Worm (Caenorhabditis elegans) whole organism, L3 larva: Measurements from ENCODE around the gene K12H6.7.

Experiments
- ceh-82 ChIP-seq: fragments of 150-350 bp; optimal IDR thresholded peaks from 2 replicates; lab custom pipeline; 2014; ENCODE audit warnings: missing biosample characterization, missing genetic modification characterization
- elt-1 ChIP-seq: fragments of 150-350 bp; optimal IDR thresholded peaks from 2 replicates; lab custom pipeline; 2014; ENCODE audit warnings: missing biosample characterization, missing genetic modification characterization
- elt-3 ChIP-seq, 3 experiments: fragments of 150-350 bp in 1 of 3; sonication (generic microtip) in 2 of 3; optimal IDR thresholded peaks; 2 replicates in 2 of 3; 4 replicates in 1 of 3; lab custom pipeline; 2014 to 2017; ENCODE audit warnings: missing biosample characterization in 3 of 3, missing genetic modification characterization in 3 of 3
- lin-15B ChIP-seq: fragments of 150-350 bp; optimal IDR thresholded peaks from 2 replicates; lab custom pipeline; 2014; ENCODE audit warnings: missing biosample characterization, missing genetic modification characterization
- nhr-12 ChIP-seq: fragments of 150-350 bp; optimal IDR thresholded peaks from 2 replicates; lab custom pipeline; 2014; ENCODE audit warnings: missing biosample characterization, missing genetic modification characterization
- nhr-237 ChIP-seq: fragments of 150-350 bp; optimal IDR thresholded peaks from 2 replicates; lab custom pipeline; 2014; ENCODE audit warnings: missing biosample characterization, missing genetic modification characterization
- nhr-28 ChIP-seq: fragments of 150-350 bp; optimal IDR thresholded peaks from 2 replicates; lab custom pipeline; 2014; ENCODE audit warnings: missing biosample characterization, missing genetic modification characterization
- nhr-77 ChIP-seq: fragments of 150-350 bp; optimal IDR thresholded peaks from 2 replicates; lab custom pipeline; 2014; ENCODE audit warnings: missing biosample characterization, missing genetic modification characterization
- sea-2 ChIP-seq: fragments of 150-350 bp; sonication (generic microtip); optimal IDR thresholded peaks from 4 replicates; lab custom pipeline; 2014; ENCODE audit warnings: missing biosample characterization, missing genetic modification reagents, missing genetic modification characterization
- skn-1 ChIP-seq: fragments of 150-350 bp; optimal IDR thresholded peaks from 2 replicates; lab custom pipeline; 2014; ENCODE audit warnings: missing biosample characterization, missing genetic modification characterization
- snpc-4 ChIP-seq: fragments of 150-350 bp; optimal IDR thresholded peaks from 2 replicates; lab custom pipeline; 2014; ENCODE audit warnings: missing biosample characterization, missing genetic modification characterization
- unc-62 ChIP-seq: fragments of 150-350 bp; sonication (generic microtip); optimal IDR thresholded peaks from 4 replicates; lab custom pipeline; 2014; ENCODE audit warnings: missing biosample characterization, missing genetic modification reagents, missing genetic modification characterization
- ztf-11 ChIP-seq: fragments of 150-350 bp; optimal IDR thresholded peaks from 2 replicates; lab custom pipeline; 2014; ENCODE audit warnings: missing biosample characterization, missing genetic modification characterization

- no peak for TF ChIP-seq nhr-237 (tag; lab: Kevin White, UChicago)
- no peak for TF ChIP-seq skn-1 (tag; lab: Kevin White, UChicago)
- TF ChIP-seq nhr-28 (tag; lab: Kevin White, UChicago) = no peak
- no peak for TF ChIP-seq ceh-82
- no peak for TF ChIP-seq sea-2
- no peak for TF ChIP-seq ztf-11 (tag; lab: Kevin White, UChicago)
- TF ChIP-seq nhr-77 = no peak
- TF ChIP-seq elt-1 (tag; lab: Kevin White, UChicago) = no peak
- no peak for TF ChIP-seq unc-62 (GFP tag; lab: Kevin White, UChicago)
- no peak for TF ChIP-seq elt-3 (tag; optimal IDR thresholded peaks at IDR 0.05; lab: Kevin White, UChicago)
- TF ChIP-seq nhr-12 (tag; lab: Kevin White, UChicago) = no peak
- TF ChIP-seq lin-15B (tag; lab: Kevin White, UChicago) = no peak
- no peak for TF ChIP-seq snpc-4 (tag; lab: Kevin White, UChicago)
Observed at ce11 chrII:2865355-2865754, 28.6 kb upstream of the K12H6.7 start.
